Fruit fly (Drosophila melanogaster) whole organism, embryonic: ENCODE data around the gene CG15725.

Source experiments
- Adf1 ChIP-seq: fragments of 200-800 bp; sonication (Bioruptor generic); IDR thresholded peaks from 2 replicates; pipeline ENCODE4 v1.3.6; 2022; ENCODE audit warnings: missing biosample characterization, missing genetic modification characterization
- Asciz ChIP-seq: fragments of 200-800 bp; sonication (Bioruptor generic); optimal IDR thresholded peaks from 2 replicates; lab custom pipeline; 2017; ENCODE audit warnings: missing biosample characterization, mild to moderate bottlenecking, missing genetic modification characterization, missing genetic modification reagents
- B-H1 ChIP-seq: fragments of 200-800 bp; sonication (Bioruptor generic); IDR thresholded peaks from 3 replicates; pipeline ENCODE4 v1.3.6; 2022; ENCODE audit warnings: missing biosample characterization, missing genetic modification characterization
- CG1233 ChIP-seq: fragments of 200-800 bp; sonication (Bioruptor generic); optimal IDR thresholded peaks from 4 replicates; lab custom pipeline; 2018; ENCODE audit warnings: missing biosample characterization, mild to moderate bottlenecking, missing genetic modification characterization
- CG12391 ChIP-seq: fragments of 200-800 bp; sonication (Bioruptor generic); optimal IDR thresholded peaks from 3 replicates; lab custom pipeline; 2018; ENCODE audit warnings: missing biosample characterization, mild to moderate bottlenecking, missing genetic modification characterization, moderate library complexity
- CG12942 ChIP-seq: fragments of 200-800 bp; sonication (Bioruptor generic); optimal IDR thresholded peaks from 3 replicates; lab custom pipeline; 2016; ENCODE audit warnings: missing biosample characterization, missing genetic modification characterization
- CG13123 ChIP-seq: fragments of 200-800 bp; sonication (Bioruptor generic); optimal IDR thresholded peaks from 2 replicates; lab custom pipeline; 2016; ENCODE audit warnings: missing biosample characterization, missing genetic modification characterization
- CG15479 ChIP-seq: fragments of 200-800 bp; sonication (Bioruptor generic); optimal IDR thresholded peaks from 3 replicates; lab custom pipeline; 2019; ENCODE audit warnings: missing biosample characterization, mild to moderate bottlenecking, missing genetic modification characterization, moderate library complexity
- CG15601 ChIP-seq: fragments of 200-800 bp; sonication (Bioruptor generic); optimal IDR thresholded peaks from 3 replicates; lab custom pipeline; 2019; ENCODE audit warnings: missing biosample characterization, mild to moderate bottlenecking, missing genetic modification characterization, moderate library complexity
- CG1647 ChIP-seq: fragments of 200-800 bp; sonication (Bioruptor generic); optimal IDR thresholded peaks from 3 replicates; lab custom pipeline; 2016; ENCODE audit warnings: missing biosample characterization, missing genetic modification characterization
- CG16815 ChIP-seq: fragments of 200-800 bp; sonication (Bioruptor generic); optimal IDR thresholded peaks from 3 replicates; lab custom pipeline; 2017; ENCODE audit warnings: missing biosample characterization, mild to moderate bottlenecking, missing genetic modification characterization
- CG17612 ChIP-seq: fragments of 200-800 bp; sonication (Bioruptor generic); IDR thresholded peaks from 2 replicates; pipeline ENCODE4 v1.3.6; 2022; ENCODE audit warnings: missing biosample characterization, missing genetic modification characterization
- CG17912 ChIP-seq: fragments of 200-800 bp; sonication (Bioruptor generic); optimal IDR thresholded peaks from 2 replicates; lab custom pipeline; 2018; ENCODE audit warnings: missing biosample characterization, mild to moderate bottlenecking, missing genetic modification characterization
- CG4820 ChIP-seq: fragments of 200-800 bp; sonication (Bioruptor generic); optimal IDR thresholded peaks from 3 replicates; lab custom pipeline; 2016; ENCODE audit warnings: missing biosample characterization, missing genetic modification characterization
- CG5245 ChIP-seq: fragments of 200-800 bp; sonication (Bioruptor generic); optimal IDR thresholded peaks from 3 replicates; lab custom pipeline; 2016; ENCODE audit warnings: missing biosample characterization, missing genetic modification characterization
- CG6813 ChIP-seq: fragments of 200-800 bp; sonication (Bioruptor generic); optimal IDR thresholded peaks from 2 replicates; lab custom pipeline; 2017; ENCODE audit warnings: missing biosample characterization, missing genetic modification characterization, mild to moderate bottlenecking, moderate library complexity, missing genetic modification reagents
- CG9932 ChIP-seq: fragments of 200-800 bp; sonication (Bioruptor generic); IDR thresholded peaks from 2 replicates; pipeline ENCODE4 v1.3.6; 2022; ENCODE audit warnings: missing biosample characterization, missing genetic modification characterization
- Doc2 ChIP-seq: fragments of 200-800 bp; sonication (Bioruptor generic); IDR thresholded peaks from 2 replicates; pipeline ENCODE4 v1.3.6; 2022; ENCODE audit warnings: missing biosample characterization, missing genetic modification characterization
- Dp ChIP-seq: fragments of 200-800 bp; sonication (Bioruptor generic); optimal IDR thresholded peaks from 2 replicates; lab custom pipeline; 2018; ENCODE audit warnings: missing biosample characterization, mild to moderate bottlenecking, missing genetic modification characterization, moderate library complexity
- ERR ChIP-seq: fragments of 200-800 bp; sonication (Bioruptor generic); optimal IDR thresholded peaks from 2 replicates; lab custom pipeline; 2016; ENCODE audit warnings: missing biosample characterization, missing genetic modification characterization
- Fer1 ChIP-seq: fragments of 200-800 bp; sonication (Bioruptor generic); optimal IDR thresholded peaks from 2 replicates; lab custom pipeline; 2017; ENCODE audit warnings: missing biosample characterization, mild to moderate bottlenecking, missing genetic modification characterization
- Fer2 ChIP-seq: fragments of 200-800 bp; sonication (Bioruptor generic); optimal IDR thresholded peaks from 2 replicates; lab custom pipeline; 2018; ENCODE audit warnings: missing biosample characterization, mild to moderate bottlenecking, missing genetic modification characterization, moderate library complexity
- MESR4 ChIP-seq: fragments of 200-800 bp; sonication (Bioruptor generic); optimal IDR thresholded peaks from 2 replicates; lab custom pipeline; 2018; ENCODE audit warnings: missing biosample characterization, mild to moderate bottlenecking, missing genetic modification characterization, moderate library complexity
- Optix ChIP-seq: fragments of 200-800 bp; sonication (Bioruptor generic); IDR thresholded peaks from 3 replicates; pipeline ENCODE4 v1.3.6; 2022; ENCODE audit warnings: missing biosample characterization, missing genetic modification characterization
- Trl ChIP-seq, 3 experiments: fragments of >200 bp in 2 of 3; fragments of 200-800 bp in 1 of 3; sonication (Bioruptor generic) in 1 of 3; optimal IDR thresholded peaks; 2 replicates in 1 of 3; 3 replicates in 2 of 3; lab custom pipeline; 2016 to 2017; ENCODE audit warnings: missing biosample characterization in 1 of 3, missing genetic modification characterization in 1 of 3
- Usf ChIP-seq: fragments of 200-800 bp; sonication (Bioruptor generic); optimal IDR thresholded peaks from 2 replicates; lab custom pipeline; 2017; ENCODE audit warnings: missing genotype, missing biosample characterization, missing genetic modification characterization
- Vsx1 ChIP-seq: fragments of 200-800 bp; sonication (Bioruptor generic); optimal IDR thresholded peaks from 2 replicates; lab custom pipeline; 2017; ENCODE audit warnings: missing biosample characterization, mild to moderate bottlenecking, missing genetic modification characterization, missing genetic modification reagents
- Xbp1 ChIP-seq: fragments of 200-800 bp; sonication (Bioruptor generic); optimal IDR thresholded peaks from 3 replicates; lab custom pipeline; 2016; ENCODE audit warnings: missing biosample characterization, mild to moderate bottlenecking, missing genetic modification characterization
- al ChIP-seq: fragments of 200-800 bp; sonication (Bioruptor generic); IDR thresholded peaks from 2 replicates; pipeline ENCODE4 v1.3.6; 2022; ENCODE audit warnings: missing biosample characterization, missing genetic modification characterization
- bab2 ChIP-seq: fragments of 200-800 bp; sonication (Bioruptor generic); optimal IDR thresholded peaks from 2 replicates; lab custom pipeline; 2016; ENCODE audit warnings: missing biosample characterization, missing genetic modification characterization
- btn ChIP-seq: fragments of 200-800 bp; sonication (Bioruptor generic); optimal IDR thresholded peaks from 2 replicates; lab custom pipeline; 2016; ENCODE audit warnings: missing biosample characterization, missing genetic modification characterization
- cad ChIP-seq: fragments of >200 bp; optimal IDR thresholded peaks from 2 replicates; lab custom pipeline; 2017; ENCODE audit warnings: missing biosample characterization, missing genetic modification characterization
- cg ChIP-seq: fragments of 200-800 bp; sonication (Bioruptor generic); optimal IDR thresholded peaks from 3 replicates; lab custom pipeline; 2019; ENCODE audit warnings: missing biosample characterization, mild to moderate bottlenecking, missing genetic modification characterization, moderate library complexity
- chinmo ChIP-seq: fragments of 200-800 bp; sonication (Bioruptor generic); IDR thresholded peaks from 4 replicates; pipeline ENCODE4 v1.3.6; 2022; ENCODE audit warnings: missing biosample characterization, missing genetic modification characterization; ENCODE audit not compliant: partially characterized antibody
- chm ChIP-seq: fragments of 200-800 bp; sonication (Bioruptor generic); IDR thresholded peaks from 2 replicates; pipeline ENCODE4 v1.3.6; 2022; ENCODE audit warnings: missing biosample characterization, missing genetic modification characterization
- corto ChIP-seq: fragments of 200-800 bp; sonication (Bioruptor generic); optimal IDR thresholded peaks from 2 replicates; lab custom pipeline; 2016; ENCODE audit warnings: missing biosample characterization, mild to moderate bottlenecking, missing genetic modification characterization, moderate library complexity
- dimm ChIP-seq: fragments of 200-800 bp; sonication (Bioruptor generic); IDR thresholded peaks from 2 replicates; pipeline ENCODE4 v1.3.6; 2022; ENCODE audit warnings: missing biosample characterization, missing genetic modification characterization
- fd64A ChIP-seq: fragments of 200-800 bp; sonication (Bioruptor generic); optimal IDR thresholded peaks from 3 replicates; lab custom pipeline; 2018; ENCODE audit warnings: missing biosample characterization, mild to moderate bottlenecking, missing genetic modification characterization
- grn ChIP-seq: fragments of 200-800 bp; sonication (Bioruptor generic); optimal IDR thresholded peaks from 3 replicates; lab custom pipeline; 2017; ENCODE audit warnings: missing biosample characterization, missing genetic modification characterization
- h ChIP-seq: fragments of >200 bp; optimal IDR thresholded peaks from 2 replicates; lab custom pipeline; 2017
- ham ChIP-seq: fragments of 200-800 bp; sonication (Bioruptor generic); IDR thresholded peaks from 2 replicates; pipeline ENCODE4 v1.3.6; 2022; ENCODE audit warnings: missing biosample characterization, missing genetic modification characterization
- insv ChIP-seq, 2 experiments: fragments of 200-800 bp; sonication (Bioruptor generic); optimal IDR thresholded peaks; 3 replicates each; lab custom pipeline; 2016 to 2018; ENCODE audit warnings: missing biosample characterization in 2 of 2, missing genetic modification characterization in 2 of 2
- jing ChIP-seq: fragments of 200-800 bp; sonication (Bioruptor generic); optimal IDR thresholded peaks from 2 replicates; lab custom pipeline; 2018; ENCODE audit warnings: missing biosample characterization, mild to moderate bottlenecking, missing genetic modification characterization
- kay ChIP-seq: fragments of 200-800 bp; sonication (Bioruptor generic); optimal IDR thresholded peaks from 2 replicates; lab custom pipeline; 2016; ENCODE audit warnings: missing biosample characterization, missing genetic modification characterization
- lilli ChIP-seq: fragments of 200-800 bp; sonication (Bioruptor generic); optimal IDR thresholded peaks from 3 replicates; lab custom pipeline; 2016; ENCODE audit warnings: missing biosample characterization, missing genetic modification characterization
- mld ChIP-seq: fragments of 200-800 bp; sonication (Bioruptor generic); IDR thresholded peaks from 3 replicates; pipeline ENCODE4 v1.3.6; 2022; ENCODE audit warnings: missing biosample characterization, missing genetic modification characterization; ENCODE audit not compliant: partially characterized antibody
- pb ChIP-seq: fragments of 200-800 bp; sonication (Bioruptor generic); optimal IDR thresholded peaks from 3 replicates; lab custom pipeline; 2016; ENCODE audit warnings: missing biosample characterization, missing genetic modification characterization
- sna ChIP-seq: fragments of 200-800 bp; sonication (Bioruptor generic); IDR thresholded peaks from 2 replicates; pipeline ENCODE4 v1.3.6; 2022; ENCODE audit warnings: missing biosample characterization, missing genetic modification characterization; ENCODE audit not compliant: partially characterized antibody
- sug ChIP-seq: fragments of 200-800 bp; optimal IDR thresholded peaks from 2 replicates; lab custom pipeline; 2019; ENCODE audit warnings: missing biosample characterization, mild to moderate bottlenecking, missing genetic modification characterization, moderate library complexity
- tup ChIP-seq: fragments of 200-800 bp; sonication (Bioruptor generic); optimal IDR thresholded peaks from 2 replicates; lab custom pipeline; 2016; ENCODE audit warnings: missing biosample characterization, mild to moderate bottlenecking, missing genetic modification characterization, moderate library complexity

Gene CG15725

dm6 chrX:12737735-12738390, 32.2 kb downstream of the CG15725 start (continued):
- no peak for TF ChIP-seq h
- TF ChIP-seq lilli (GFP tag; lab: Kevin White, UChicago) = peak; percentile 14
- TF ChIP-seq fd64A (GFP tag; lab: Kevin White, UChicago) = no peak
- peak; percentile 49 for TF ChIP-seq CG16815 (GFP tag; lab: Kevin White, UChicago)
- peak; percentile 12 for TF ChIP-seq sug (tag; lab: Kevin White, UChicago)
- TF ChIP-seq MESR4 (GFP tag; lab: Kevin White, UChicago) = no peak
- TF ChIP-seq Fer2 (tag; lab: Kevin White, UChicago) = peak; percentile 12
- TF ChIP-seq Usf (GFP tag; lab: Kevin White, UChicago) = no peak
- TF ChIP-seq chinmo (GFP tag; lab: Robert Waterston, UW) = no peak
- no peak for TF ChIP-seq CG17912 (GFP tag; lab: Kevin White, UChicago)
- TF ChIP-seq Adf1 (GFP tag; lab: Robert Waterston, UW) = peak; percentile 2; the same call in 1 of the 2 replicates
- peak; percentile 37 for TF ChIP-seq Vsx1 (GFP tag; lab: Kevin White, UChicago)
- TF ChIP-seq CG6813 (GFP tag; lab: Kevin White, UChicago) = peak; percentile 70
- TF ChIP-seq Optix (GFP tag; lab: Robert Waterston, UW) = no peak
- no peak for TF ChIP-seq chm (GFP tag; lab: Robert Waterston, UW)
- TF ChIP-seq cg (GFP tag; lab: Kevin White, UChicago) = no peak
- TF ChIP-seq sna (GFP tag; lab: Robert Waterston, UW) = no peak
- no peak for TF ChIP-seq btn (GFP tag; lab: Kevin White, UChicago)
- no peak for TF ChIP-seq pb (GFP tag; lab: Kevin White, UChicago)
- TF ChIP-seq CG17612 (GFP tag; lab: Robert Waterston, UW) = no peak
- TF ChIP-seq ham = no peak
- no peak for TF ChIP-seq cad
- TF ChIP-seq tup (GFP tag; lab: Kevin White, UChicago) = no peak
- no peak for TF ChIP-seq B-H1 (GFP tag; lab: Robert Waterston, UW)
- TF ChIP-seq CG1647 (GFP tag; lab: Kevin White, UChicago) = no peak
- TF ChIP-seq kay (GFP tag; lab: Kevin White, UChicago) = peak; percentile 49
- no peak for TF ChIP-seq CG13123 (GFP tag; lab: Kevin White, UChicago)
- peak; percentile 53 for TF ChIP-seq CG4820 (GFP tag; lab: Kevin White, UChicago)
- TF ChIP-seq CG15479 = no peak
- TF ChIP-seq insv (GFP tag; optimal IDR thresholded peaks at IDR 0.05; lab: Kevin White, UChicago) = no peak
- no peak for TF ChIP-seq jing (GFP tag; lab: Kevin White, UChicago)
- peak; percentile 81 for TF ChIP-seq CG12391 (tag; lab: Kevin White, UChicago)
- no peak for TF ChIP-seq mld (GFP tag; lab: Robert Waterston, UW)
- no peak for TF ChIP-seq ERR (GFP tag; lab: Kevin White, UChicago)
- TF ChIP-seq Asciz (GFP tag; lab: Kevin White, UChicago) = peak; percentile 81
- TF ChIP-seq Trl (optimal IDR thresholded peaks at IDR 0.05; lab: Kevin White, UChicago) = no peak
- peak; percentile 4 for TF ChIP-seq Trl (GFP tag; optimal IDR thresholded peaks at IDR 0.05; lab: Kevin White, UChicago)
- peak; percentile 71 for TF ChIP-seq CG15601 (tag; lab: Kevin White, UChicago)
- peak; percentile 5 for TF ChIP-seq bab2 (GFP tag; lab: Kevin White, UChicago)
- TF ChIP-seq CG5245 (GFP tag; lab: Kevin White, UChicago) = no peak
- no peak for TF ChIP-seq Dp
- TF ChIP-seq al = no peak
- peak; percentile 64 for TF ChIP-seq Xbp1 (GFP tag; lab: Kevin White, UChicago)
- peak; percentile 67 for TF ChIP-seq CG1233 (GFP tag; lab: Kevin White, UChicago)
- no peak for TF ChIP-seq dimm (GFP tag; lab: Robert Waterston, UW)
- no peak for TF ChIP-seq Doc2 (GFP tag; lab: Robert Waterston, UW)
- TF ChIP-seq Fer1 (GFP tag; lab: Kevin White, UChicago) = peak; percentile 71
- TF ChIP-seq CG9932 = 0 out of 2 replicates have a peak, but pooled peaks have one; percentile 34
- TF ChIP-seq corto (GFP tag; lab: Kevin White, UChicago) = no peak
- TF ChIP-seq CG12942 = peak; percentile 5
- no peak for TF ChIP-seq grn (GFP tag; lab: Kevin White, UChicago)
